Fruit fly (Drosophila melanogaster): ENCODE results near the gene a10.
A peak's percentile ranks its signal among the peaks of the same experiment; 100 is the strongest.

Gene a10

DNA sequence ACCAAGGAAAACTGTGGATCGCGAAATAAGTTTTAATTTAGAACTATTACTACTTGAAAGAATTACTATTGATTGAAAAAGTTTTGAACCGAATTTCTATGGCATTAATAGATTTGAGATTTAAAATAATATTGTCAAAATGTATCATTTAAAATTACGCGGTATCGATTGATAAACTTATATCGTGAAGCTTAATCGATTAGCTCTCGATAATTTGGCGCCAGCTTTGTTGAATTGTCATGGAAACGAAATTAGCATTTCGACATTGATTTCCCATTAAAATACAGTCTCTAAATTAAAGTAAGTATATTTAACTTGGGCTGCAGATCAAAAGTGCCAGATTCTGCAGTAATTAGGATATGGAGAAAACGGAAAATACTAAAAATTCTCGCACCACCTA lies 3.8 kb upstream of the a10 start, which contains the start of gene CG7730:
Gene CG7730, plus strand, starts transcription at position 206 of the 400 bp plus-strand sequence.
- no peak for TF ChIP-seq noc (tag; optimal IDR thresholded peaks at IDR 0.05)

DNA sequence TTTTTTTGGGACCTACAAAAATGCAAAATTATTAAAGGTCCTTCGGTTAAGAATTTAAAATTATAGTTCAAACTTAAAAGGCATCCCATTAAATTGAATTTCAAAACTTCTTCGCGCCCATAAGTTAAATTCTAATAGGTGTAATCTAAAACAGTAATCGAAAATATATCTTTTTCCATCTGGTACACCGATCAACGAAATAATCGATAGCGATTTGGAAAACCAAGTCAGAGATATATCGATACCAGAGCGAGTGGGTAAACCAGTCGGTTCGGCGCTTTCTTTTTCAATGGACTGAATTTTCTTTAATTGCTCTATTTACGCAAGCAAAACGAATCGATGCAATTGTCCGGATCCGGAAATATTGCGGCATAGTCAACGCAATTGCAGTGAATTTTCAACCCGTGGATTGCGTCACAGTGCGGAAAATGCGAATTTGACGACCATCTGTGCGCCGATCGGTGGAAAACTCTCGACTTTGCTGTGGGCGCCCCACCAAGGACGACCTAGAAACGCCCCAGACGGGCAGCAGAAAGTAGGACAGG lies 626 bp upstream of the a10 start, which contains the start of gene Fit2:
Gene Fit2, plus strand, starts transcription at position 234 of the 545 bp plus-strand sequence.
- TF ChIP-seq noc (tag; optimal IDR thresholded peaks at IDR 0.05): no peak

dm6 chr3L:17022756-17023155 lies 785 bp downstream of the a10 start, which contains the start of gene CG6652:
Gene CG6652, minus strand, starts transcription at chr3L:17022856.
- TF ChIP-seq noc (tag; optimal IDR thresholded peaks at IDR 0.05): no peak

DNA sequence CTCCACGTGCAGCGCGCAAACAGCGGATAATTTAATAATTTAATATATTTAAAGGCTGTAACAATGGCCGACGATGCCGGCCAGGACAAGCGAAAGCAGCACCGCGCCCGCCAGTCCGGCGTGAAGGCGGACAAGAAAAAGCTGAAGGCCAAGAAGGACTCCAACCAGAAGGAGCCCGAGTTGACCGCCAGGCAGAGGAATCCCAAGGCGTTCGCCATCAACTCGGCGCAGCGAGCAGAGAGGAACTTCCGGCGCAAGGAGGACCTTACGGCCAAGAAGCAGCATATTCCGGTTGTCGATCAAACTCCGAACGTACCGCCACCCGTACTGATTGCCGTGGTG lies 7.0 kb downstream of the a10 start:
- no peak for TF ChIP-seq noc (tag; optimal IDR thresholded peaks at IDR 0.05)

DNA sequence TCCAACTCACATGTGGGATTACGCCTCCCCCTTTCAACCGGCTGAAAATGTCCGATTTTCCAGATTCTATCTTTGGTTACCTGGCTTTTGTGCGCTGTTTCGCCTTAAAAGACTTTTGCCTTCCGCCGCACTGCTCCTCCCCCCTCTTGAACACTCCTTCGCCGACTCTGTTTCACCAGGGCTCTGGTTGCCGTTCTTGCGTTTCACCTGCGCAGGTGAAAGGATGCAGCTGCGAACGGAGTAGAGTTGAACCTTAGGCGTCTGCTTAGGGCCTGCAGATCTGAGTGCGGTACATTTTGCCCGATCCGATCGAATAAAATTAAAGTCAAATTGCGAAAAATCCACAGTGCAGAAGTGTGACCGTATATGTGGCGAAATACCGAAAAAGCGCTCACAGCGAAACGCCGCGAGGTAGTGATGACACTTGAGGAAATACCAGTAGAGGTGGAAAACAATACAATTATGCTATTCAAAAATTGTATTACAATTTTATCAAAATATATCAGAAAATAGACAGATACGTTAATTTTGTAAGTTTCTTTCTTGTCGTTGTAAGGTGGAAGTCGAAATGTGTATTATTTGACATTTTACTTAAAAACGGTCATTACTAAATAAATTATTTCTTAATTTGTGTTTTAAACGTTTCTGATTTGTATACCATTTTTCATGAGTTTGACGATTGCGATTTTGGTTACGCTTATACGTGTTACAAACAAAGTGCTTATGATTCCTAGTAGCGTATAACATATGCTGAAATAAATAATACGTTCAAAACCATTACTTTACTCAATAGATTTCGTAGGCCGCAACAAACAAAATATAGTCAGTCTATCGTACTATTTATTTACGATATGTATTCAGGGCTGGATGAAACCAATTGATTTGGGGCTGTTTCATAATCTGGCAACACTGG lies 7.6 kb downstream of the a10 start, which contains the start of the genes CG6664 and CG7728:
Gene CG6664, minus strand, starts transcription at position 518 of the 913 bp plus-strand sequence.
Gene CG7728, plus strand, starts transcription at position 874 of the 913 bp plus-strand sequence.
- no peak for TF ChIP-seq noc (tag; optimal IDR thresholded peaks at IDR 0.05)

- peak; percentile 60 for TF ChIP-seq noc (tag; optimal IDR thresholded peaks at IDR 0.05)
Measured at dm6 chr3L:17012017-17012719, 11.4 kb downstream of the a10 start, which contains the start of gene CG3764. Gene CG3764, minus strand, starts transcription at chr3L:17012565.

DNA sequence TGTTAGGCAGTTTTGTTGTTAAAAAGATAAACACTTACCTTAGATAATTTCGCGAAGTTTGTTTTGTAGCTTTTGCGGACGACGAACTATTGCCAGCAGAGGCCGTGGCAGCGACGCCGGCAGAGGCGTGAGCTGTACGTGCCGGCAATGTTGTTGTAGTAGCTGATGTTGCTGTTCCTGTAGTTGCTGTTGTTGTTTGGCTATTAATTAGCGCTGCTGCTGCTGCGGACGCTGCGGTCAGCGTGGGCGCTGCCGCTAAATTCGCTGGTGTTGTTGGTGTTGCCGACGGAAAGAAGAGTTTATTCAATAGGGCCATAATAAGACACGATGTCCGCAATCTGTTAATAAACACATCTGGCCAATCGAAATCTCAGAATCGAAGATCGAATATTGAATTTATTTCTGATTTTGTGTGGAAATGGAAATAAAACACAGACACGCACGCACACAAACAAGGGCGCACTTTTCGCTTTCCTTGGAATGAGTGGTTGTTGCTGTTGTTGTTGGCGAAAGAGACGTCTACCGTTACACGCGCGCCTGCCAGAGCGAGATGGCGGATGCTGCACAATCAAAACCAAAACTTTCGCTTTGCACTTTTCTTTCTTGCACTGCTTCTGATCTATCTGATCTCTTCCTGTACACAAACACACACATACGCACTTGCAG lies 12.1 kb downstream of the a10 start:
- TF ChIP-seq noc (tag; optimal IDR thresholded peaks at IDR 0.05): no peak

- no peak for TF ChIP-seq noc (tag; optimal IDR thresholded peaks at IDR 0.05)
Measured at dm6 chr3L:17010492-17011303, 12.8 kb downstream of the a10 start.

DNA sequence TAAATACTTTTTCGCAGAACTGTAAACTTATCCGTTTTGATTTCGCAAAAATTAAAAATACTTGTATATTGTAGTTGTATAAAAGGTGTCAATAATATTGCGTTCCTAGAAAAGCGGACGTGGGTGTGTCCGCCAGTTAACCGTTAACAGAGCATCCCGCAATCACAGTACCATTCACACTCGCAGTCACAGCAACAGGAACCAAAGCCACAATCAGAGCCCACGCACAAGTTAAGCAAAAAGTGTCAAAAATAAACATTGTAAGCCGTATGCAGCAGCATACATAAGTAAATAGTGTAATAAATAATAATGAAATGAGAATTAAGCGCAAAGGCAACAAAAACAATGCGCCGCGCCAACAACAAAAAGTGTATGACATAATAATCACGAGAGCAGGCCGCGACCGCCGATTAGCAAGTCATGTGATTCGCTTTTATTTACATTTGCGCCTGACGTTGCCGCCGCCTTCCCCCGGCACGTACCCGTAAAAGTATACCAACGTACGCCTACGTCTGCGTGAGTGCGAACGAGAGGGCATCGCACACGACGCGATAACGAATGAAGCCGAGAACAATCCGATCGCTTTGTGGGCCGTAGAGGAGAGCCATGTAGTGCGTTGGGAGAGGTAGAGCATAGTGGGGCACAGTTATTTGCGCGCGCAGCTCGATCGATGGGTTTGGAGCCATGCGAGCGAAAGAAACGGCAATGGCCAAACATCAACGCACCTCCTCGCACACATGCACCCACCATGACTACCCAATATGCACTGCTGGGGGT lies 13.6 kb downstream of the a10 start:
- TF ChIP-seq noc (tag; optimal IDR thresholded peaks at IDR 0.05): peak; percentile 91

dm6 chr3L:17008911-17009364 lies 14.6 kb downstream of the a10 start:
- peak; percentile 81 for TF ChIP-seq noc (tag; optimal IDR thresholded peaks at IDR 0.05)

DNA sequence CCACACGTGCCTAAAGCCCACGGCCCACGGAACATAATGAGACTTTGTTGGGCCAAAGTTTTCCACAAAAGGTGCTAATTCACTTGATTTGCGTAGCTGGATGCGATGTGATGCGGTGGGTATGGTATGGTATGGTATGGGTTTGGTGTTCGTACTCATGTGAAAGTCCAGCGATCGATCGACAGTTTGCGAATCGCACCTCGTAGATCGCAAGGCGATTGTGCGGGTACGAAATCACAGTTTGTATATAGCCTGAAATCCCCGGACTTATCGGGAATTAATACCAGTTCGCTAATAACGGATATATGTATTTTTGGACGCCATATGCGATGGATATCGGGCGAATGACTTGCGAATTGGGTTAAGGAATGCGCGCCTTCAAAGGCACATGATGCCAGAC lies 15.6 kb downstream of the a10 start:
- TF ChIP-seq noc (tag; optimal IDR thresholded peaks at IDR 0.05): no peak

DNA sequence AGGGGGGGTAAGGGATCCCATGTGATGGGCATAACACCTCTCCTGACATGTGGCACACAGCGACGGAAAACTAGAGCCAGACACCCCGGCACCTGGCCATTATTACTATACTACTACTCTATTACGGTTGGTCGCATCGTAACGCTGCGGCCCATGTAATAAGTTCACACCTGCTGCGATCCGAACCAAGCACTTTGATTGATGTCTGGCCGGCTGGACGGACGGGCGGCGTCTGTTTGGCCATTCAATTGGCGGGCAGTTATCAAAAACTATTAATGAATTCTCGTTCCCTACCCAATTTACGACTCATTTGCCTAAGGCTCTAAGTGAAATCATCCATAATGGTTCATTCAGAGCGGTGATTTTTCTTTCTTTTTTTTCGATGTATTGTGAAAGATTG lies 16.0 kb downstream of the a10 start:
- no peak for TF ChIP-seq noc (tag; optimal IDR thresholded peaks at IDR 0.05)

- peak; percentile 67 for TF ChIP-seq noc (tag; optimal IDR thresholded peaks at IDR 0.05)
Measured at dm6 chr3L:17007041-17007471, 16.5 kb downstream of the a10 start.

dm6 chr3L:17006250-17006693 lies 17.3 kb downstream of the a10 start:
- TF ChIP-seq noc (tag; optimal IDR thresholded peaks at IDR 0.05): no peak
